Worm (Caenorhabditis elegans): ENCODE measurements around the gene C30A5.16.

DNA sequence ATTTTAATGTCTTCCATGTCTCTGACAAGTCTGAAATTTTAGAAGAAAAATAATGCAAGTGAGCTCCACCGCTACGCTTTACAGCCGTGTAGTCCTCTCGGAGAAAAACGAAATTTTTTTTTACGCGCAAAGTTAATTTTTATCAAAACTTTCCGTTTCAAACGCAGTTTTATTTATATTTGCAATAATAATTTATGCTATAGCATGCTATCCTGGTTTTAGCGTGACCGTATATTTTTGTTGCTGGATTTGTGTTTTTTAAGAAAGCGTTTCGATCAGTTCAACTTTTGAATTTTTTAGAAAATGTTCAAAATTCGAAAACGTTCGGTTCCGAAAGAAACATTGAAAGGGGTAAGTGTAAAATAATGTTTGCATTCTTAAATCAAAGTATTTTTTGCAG is 26.3 kb upstream of the C30A5.16 start, which contains the start of gene C50C3.1:
- TF ChIP-seq snpc-4 (tag; optimal IDR thresholded peaks at IDR 0.05) (no peak), lsy-2 (tag; optimal IDR thresholded peaks at IDR 0.05) (no peak), nhr-237 (tag; optimal IDR thresholded peaks at IDR 0.05) (no peak), lin-32 (GFP tag; optimal IDR thresholded peaks at IDR 0.05) (no peak), nhr-76 (tag; optimal IDR thresholded peaks at IDR 0.05) (no peak), sptf-1 (tag; optimal IDR thresholded peaks at IDR 0.05) (no peak), ztf-11 (tag; optimal IDR thresholded peaks at IDR 0.05) (no peak), lin-13 (tag; optimal IDR thresholded peaks at IDR 0.05) (no peak), nhr-12 (tag; optimal IDR thresholded peaks at IDR 0.05) (no peak)
